Worm (Caenorhabditis elegans) whole organism, L1 larva: Measurements from ENCODE around the gene syx-16.

Experiments used
- C16A3.4 ChIP-seq: fragments of 150-350 bp; optimal IDR thresholded peaks from 2 replicates; lab custom pipeline; 2014; ENCODE audit warnings: missing biosample characterization, missing genetic modification characterization
- C34B4.2 ChIP-seq: sonication (generic microtip); optimal IDR thresholded peaks from 2 replicates; lab custom pipeline; 2017; ENCODE audit warnings: mild to moderate bottlenecking, missing genetic modification characterization, missing compliant biosample characterization
- F16B12.6 ChIP-seq: fragments of 150-350 bp; optimal IDR thresholded peaks from 2 replicates; lab custom pipeline; 2014; ENCODE audit warnings: missing biosample characterization, missing genetic modification characterization
- aha-1 ChIP-seq: fragments of 150-350 bp; optimal IDR thresholded peaks from 2 replicates; lab custom pipeline; 2014; ENCODE audit warnings: missing biosample characterization, missing genetic modification characterization
- aly-2 ChIP-seq: fragments of 150-350 bp; optimal IDR thresholded peaks from 2 replicates; lab custom pipeline; 2014; ENCODE audit warnings: missing biosample characterization, missing genetic modification characterization
- ama-1 ChIP-seq: fragments of 150-350 bp; optimal IDR thresholded peaks from 2 replicates; lab custom pipeline; 2014
- blmp-1 ChIP-seq: fragments of 150-350 bp; optimal IDR thresholded peaks from 2 replicates; lab custom pipeline; 2014; ENCODE audit warnings: missing biosample characterization, missing genetic modification characterization
- ceh-8 ChIP-seq: fragments of 200-800 bp; sonication (Bioruptor generic); optimal IDR thresholded peaks from 2 replicates; lab custom pipeline; 2018; ENCODE audit warnings: mild to moderate bottlenecking, missing genetic modification characterization, moderate library complexity, missing compliant biosample characterization
- ceh-88 ChIP-seq: fragments of 200-800 bp; sonication (Bioruptor generic); IDR thresholded peaks from 2 replicates; pipeline ENCODE4 v1.3.6; 2022; ENCODE audit warnings: missing genetic modification characterization, missing compliant biosample characterization
- ces-1 ChIP-seq: fragments of 150-350 bp; optimal IDR thresholded peaks from 2 replicates; lab custom pipeline; 2014; ENCODE audit warnings: missing biosample characterization, missing genetic modification reagents, missing genetic modification characterization
- dsc-1 ChIP-seq: sonication (generic microtip); optimal IDR thresholded peaks from 2 replicates; lab custom pipeline; 2016; ENCODE audit warnings: mild to moderate bottlenecking, missing genetic modification characterization, missing compliant biosample characterization
- efl-1 ChIP-seq, 4 experiments: fragments of 150-350 bp; optimal IDR thresholded peaks in 3 of 4; peaks in 1 of 4; 1 replicate in 1 of 4; 2 replicates in 3 of 4; lab custom pipeline; 2014; ENCODE audit warnings: missing biosample characterization in 2 of 4, missing genetic modification characterization in 2 of 4, missing genetic modification reagents in 2 of 4
- efl-3 ChIP-seq: fragments of 200-800 bp; sonication (Bioruptor generic); optimal IDR thresholded peaks from 2 replicates; lab custom pipeline; 2018; ENCODE audit warnings: mild to moderate bottlenecking, missing genetic modification characterization, missing compliant biosample characterization
- elt-2 ChIP-seq: sonication (generic microtip); optimal IDR thresholded peaks from 2 replicates; lab custom pipeline; 2016; ENCODE audit warnings: missing genetic modification characterization, mild to moderate bottlenecking, inconsistent platforms, missing compliant biosample characterization, missing genetic modification reagents
- elt-3 ChIP-seq, 6 experiments: fragments of 150-350 bp in 1 of 6; sonication (generic microtip); optimal IDR thresholded peaks; 2 replicates each; lab custom pipeline; 2017 to 2018; ENCODE audit warnings: missing biosample characterization in 6 of 6, missing genetic modification characterization in 6 of 6, inconsistent platforms in 1 of 6
- fkh-4 ChIP-seq: sonication (generic microtip); optimal IDR thresholded peaks from 2 replicates; lab custom pipeline; 2016; ENCODE audit warnings: missing compliant biosample characterization, missing genetic modification characterization, borderline replicate concordance
- fos-1 ChIP-seq: fragments of 150-350 bp; optimal IDR thresholded peaks from 2 replicates; lab custom pipeline; 2014; ENCODE audit warnings: missing biosample characterization, missing genetic modification characterization
- hlh-17 ChIP-seq: fragments of 200-800 bp; sonication (Bioruptor generic); optimal IDR thresholded peaks from 2 replicates; lab custom pipeline; 2018; ENCODE audit warnings: missing genetic modification characterization, mild to moderate bottlenecking, missing compliant biosample characterization, moderate library complexity, borderline replicate concordance
- hlh-4 ChIP-seq: sonication (generic microtip); optimal IDR thresholded peaks from 2 replicates; lab custom pipeline; 2016; ENCODE audit warnings: mild to moderate bottlenecking, missing genetic modification characterization, missing compliant biosample characterization
- isw-1 ChIP-seq: fragments of 200-800 bp; sonication (Bioruptor generic); IDR thresholded peaks from 2 replicates; pipeline ENCODE4 v1.3.6; 2022; ENCODE audit warnings: missing genetic modification characterization, missing compliant biosample characterization
- jun-1 ChIP-seq: fragments of 150-350 bp; optimal IDR thresholded peaks from 2 replicates; lab custom pipeline; 2014; ENCODE audit warnings: missing biosample characterization, missing genetic modification reagents, missing genetic modification characterization
- lin-13 ChIP-seq: fragments of 150-350 bp; optimal IDR thresholded peaks from 2 replicates; lab custom pipeline; 2014; ENCODE audit warnings: missing biosample characterization, missing genetic modification reagents, missing genetic modification characterization
- lin-14 ChIP-seq: fragments of 200-800 bp; sonication (Bioruptor generic); optimal IDR thresholded peaks from 2 replicates; lab custom pipeline; 2018; ENCODE audit warnings: mild to moderate bottlenecking, missing genetic modification characterization, moderate library complexity, missing compliant biosample characterization
- lin-15B ChIP-seq: fragments of 150-350 bp; sonication (generic microtip); optimal IDR thresholded peaks from 3 replicates; lab custom pipeline; 2014; ENCODE audit warnings: missing biosample characterization, missing genetic modification characterization
- lin-35 ChIP-seq, 2 experiments: fragments of 150-350 bp; optimal IDR thresholded peaks; 2 replicates each; lab custom pipeline; 2014; ENCODE audit warnings: missing biosample characterization in 2 of 2, missing genetic modification characterization in 2 of 2, missing genetic modification reagents in 2 of 2
- lin-39 ChIP-seq: fragments of 150-350 bp; optimal IDR thresholded peaks from 2 replicates; lab custom pipeline; 2014; ENCODE audit warnings: missing biosample characterization, missing genetic modification reagents, missing genetic modification characterization
- lir-3 ChIP-seq: sonication (generic microtip); optimal IDR thresholded peaks from 2 replicates; lab custom pipeline; 2016; ENCODE audit warnings: mild to moderate bottlenecking, missing genetic modification characterization, moderate library complexity, missing compliant biosample characterization; ENCODE audit not compliant: poor library complexity
- lsy-2 ChIP-seq, 2 experiments: fragments of 150-350 bp; optimal IDR thresholded peaks; 2 replicates each; lab custom pipeline; 2014; ENCODE audit warnings: missing biosample characterization in 2 of 2, missing genetic modification characterization in 2 of 2
- mdl-1 ChIP-seq, 2 experiments: fragments of 150-350 bp; optimal IDR thresholded peaks; 2 replicates each; lab custom pipeline; 2014 to 2017; ENCODE audit warnings: missing biosample characterization in 2 of 2, missing genetic modification characterization in 2 of 2, inconsistent platforms in 1 of 2
- mef-2 ChIP-seq: fragments of 150-350 bp; optimal IDR thresholded peaks from 2 replicates; lab custom pipeline; 2014; ENCODE audit warnings: missing biosample characterization, missing genetic modification characterization
- mep-1 ChIP-seq: fragments of 150-350 bp; optimal IDR thresholded peaks from 2 replicates; lab custom pipeline; 2014; ENCODE audit warnings: missing biosample characterization, missing genetic modification characterization
- nhr-11 ChIP-seq: fragments of 150-350 bp; optimal IDR thresholded peaks from 2 replicates; lab custom pipeline; 2014; ENCODE audit warnings: missing biosample characterization, missing genetic modification characterization
- nhr-28 ChIP-seq: fragments of 150-350 bp; optimal IDR thresholded peaks from 2 replicates; lab custom pipeline; 2014; ENCODE audit warnings: missing biosample characterization, missing genetic modification characterization
- nhr-47 ChIP-seq: sonication (generic microtip); optimal IDR thresholded peaks from 2 replicates; lab custom pipeline; 2016; ENCODE audit warnings: mild to moderate bottlenecking, missing genetic modification characterization, moderate library complexity, missing compliant biosample characterization
- nhr-71 ChIP-seq: sonication (generic microtip); optimal IDR thresholded peaks from 2 replicates; lab custom pipeline; 2016; ENCODE audit warnings: mild to moderate bottlenecking, missing genetic modification characterization, moderate library complexity, missing compliant biosample characterization
- nhr-76 ChIP-seq: sonication (generic microtip); optimal IDR thresholded peaks from 2 replicates; lab custom pipeline; 2017; ENCODE audit warnings: missing biosample characterization, missing genetic modification characterization
- nhr-77 ChIP-seq: fragments of 150-350 bp; optimal IDR thresholded peaks from 2 replicates; lab custom pipeline; 2014; ENCODE audit warnings: missing biosample characterization, missing genetic modification characterization
- nhr-84 ChIP-seq: sonication (generic microtip); optimal IDR thresholded peaks from 2 replicates; lab custom pipeline; 2017; ENCODE audit warnings: missing biosample characterization, missing genetic modification characterization
- nhr-85 ChIP-seq: sonication (generic microtip); peaks from one replicate; lab custom pipeline; 2016; ENCODE audit warnings: missing genetic modification characterization, inconsistent platforms, missing compliant biosample characterization
- nhr-90 ChIP-seq: sonication (generic microtip); optimal IDR thresholded peaks from 2 replicates; lab custom pipeline; 2016; ENCODE audit warnings: mild to moderate bottlenecking, missing genetic modification characterization, missing compliant biosample characterization; ENCODE audit not compliant: poor library complexity
- pag-3 ChIP-seq: sonication (generic microtip); optimal IDR thresholded peaks from 2 replicates; lab custom pipeline; 2017; ENCODE audit warnings: missing genetic modification characterization, mild to moderate bottlenecking, missing compliant biosample characterization, antibody characterized with exemption, borderline replicate concordance; ENCODE audit not compliant: insufficient read depth
- pax-3 ChIP-seq: fragments of 200-800 bp; sonication (Bioruptor generic); optimal IDR thresholded peaks from 2 replicates; lab custom pipeline; 2018; ENCODE audit warnings: mild to moderate bottlenecking, missing genetic modification characterization, moderate library complexity, missing compliant biosample characterization
- pqm-1 ChIP-seq: sonication (generic microtip); optimal IDR thresholded peaks from 3 replicates; lab custom pipeline; 2017; ENCODE audit warnings: missing biosample characterization, missing genetic modification characterization
- skn-1 ChIP-seq: fragments of 150-350 bp; optimal IDR thresholded peaks from 2 replicates; lab custom pipeline; 2014; ENCODE audit warnings: missing biosample characterization, missing genetic modification characterization
- snu-23 ChIP-seq: sonication (generic microtip); optimal IDR thresholded peaks from 2 replicates; lab custom pipeline; 2016; ENCODE audit warnings: missing genetic modification characterization, missing compliant biosample characterization
- sox-4 ChIP-seq: sonication (generic microtip); optimal IDR thresholded peaks from 2 replicates; lab custom pipeline; 2016; ENCODE audit warnings: missing genetic modification characterization, missing compliant biosample characterization
- sptf-1 ChIP-seq: fragments of 150-350 bp; optimal IDR thresholded peaks from 2 replicates; lab custom pipeline; 2014; ENCODE audit warnings: missing biosample characterization, missing genetic modification characterization
- swsn-7 ChIP-seq: sonication (generic microtip); optimal IDR thresholded peaks from 2 replicates; lab custom pipeline; 2016; ENCODE audit warnings: missing genetic modification characterization, missing compliant biosample characterization
- tbx-2 ChIP-seq: sonication (generic microtip); optimal IDR thresholded peaks from 2 replicates; lab custom pipeline; 2016; ENCODE audit warnings: missing genetic modification characterization, missing compliant biosample characterization
- unc-62 ChIP-seq: fragments of 150-350 bp; optimal IDR thresholded peaks from 2 replicates; lab custom pipeline; 2014; ENCODE audit warnings: missing biosample characterization, missing genetic modification reagents, missing genetic modification characterization
- unc-86 ChIP-seq: sonication (generic microtip); optimal IDR thresholded peaks from 2 replicates; lab custom pipeline; 2016; ENCODE audit warnings: missing genetic modification characterization, missing compliant biosample characterization
- unc-98 ChIP-seq: fragments of 200-800 bp; sonication (Bioruptor generic); IDR thresholded peaks from 2 replicates; pipeline ENCODE4 v1.3.6; 2022; ENCODE audit warnings: missing genetic modification characterization, missing compliant biosample characterization
- vab-15 ChIP-seq: sonication (generic microtip); optimal IDR thresholded peaks from 2 replicates; lab custom pipeline; 2017; ENCODE audit warnings: missing genotype, mild to moderate bottlenecking, missing genetic modification characterization, missing compliant biosample characterization
- xbp-1 ChIP-seq: sonication (generic microtip); optimal IDR thresholded peaks from 2 replicates; lab custom pipeline; 2016; ENCODE audit warnings: missing genetic modification characterization, missing compliant biosample characterization

The syx-16 gene

ce11 chrIII:5201267-5201666 lies 7.6 kb downstream of the syx-16 start:
- no peak for TF ChIP-seq fkh-4 (tag; lab: Kevin White, UChicago)
- peak; percentile 72 for TF ChIP-seq nhr-85
- no peak for TF ChIP-seq skn-1 (tag; lab: Kevin White, UChicago)
- TF ChIP-seq unc-62 (GFP tag; lab: Kevin White, UChicago) = no peak
- TF ChIP-seq fos-1 = no peak
- TF ChIP-seq ceh-88 (GFP tag; lab: Robert Waterston, UW) = no peak
- TF ChIP-seq F16B12.6 (tag; lab: Kevin White, UChicago) = no peak
- peak; percentile 3 for TF ChIP-seq C16A3.4 (tag; lab: Kevin White, UChicago)
- TF ChIP-seq swsn-7 (tag; lab: Kevin White, UChicago) = no peak
- no peak for TF ChIP-seq lin-13
- peak; percentile 78 for TF ChIP-seq pqm-1 (tag; lab: Kevin White, UChicago)
- TF ChIP-seq tbx-2 (tag; lab: Kevin White, UChicago) = peak; percentile 4
- TF ChIP-seq ceh-8 (GFP tag; lab: Kevin White, UChicago) = no peak
- TF ChIP-seq vab-15 = no peak
- TF ChIP-seq blmp-1 (tag; lab: Kevin White, UChicago) = no peak
- TF ChIP-seq lsy-2 (tag; optimal IDR thresholded peaks at IDR 0.05; lab: Kevin White, UChicago) = peak in 1 of 2 experiments; percentile 35
- no peak for TF ChIP-seq nhr-84 (tag; lab: Kevin White, UChicago)
- peak; percentile 12 for TF ChIP-seq jun-1 (tag; lab: Kevin White, UChicago)
- peak in 1 of 2 experiments; percentile 62 for TF ChIP-seq lin-35 (GFP tag; optimal IDR thresholded peaks at IDR 0.05; lab: Kevin White, UChicago)
- no peak for TF ChIP-seq unc-98
- TF ChIP-seq mdl-1 (tag; optimal IDR thresholded peaks at IDR 0.05; lab: Kevin White, UChicago) = no peak
- TF ChIP-seq xbp-1 (tag; lab: Kevin White, UChicago) = no peak
- no peak for TF ChIP-seq aha-1
- TF ChIP-seq unc-86 (tag; lab: Kevin White, UChicago) = no peak
- TF ChIP-seq ces-1 = no peak
- no peak for TF ChIP-seq lin-15B (tag; lab: Kevin White, UChicago)
- TF ChIP-seq lir-3 (tag; lab: Kevin White, UChicago) = peak; percentile 3
- no peak for TF ChIP-seq mef-2 (tag; lab: Kevin White, UChicago)
- TF ChIP-seq elt-3 (tag; optimal IDR thresholded peaks at IDR 0.05; lab: Kevin White, UChicago) = peak in 5 of 6 experiments; percentile 75 to 95 (median 83)
- peak; percentile 40 for TF ChIP-seq nhr-90 (tag; lab: Kevin White, UChicago)
- no peak for TF ChIP-seq sptf-1 (tag; lab: Kevin White, UChicago)
- TF ChIP-seq lin-39 (tag; lab: Kevin White, UChicago) = no peak
- peak; percentile 50 for TF ChIP-seq nhr-71 (tag; lab: Kevin White, UChicago)
- TF ChIP-seq isw-1 (GFP tag; lab: Robert Waterston, UW) = no peak
- TF ChIP-seq snu-23 (GFP tag; lab: Kevin White, UChicago) = peak; percentile 18
- TF ChIP-seq nhr-77 = no peak
- TF ChIP-seq hlh-17 (GFP tag; lab: Kevin White, UChicago) = no peak
- no peak for TF ChIP-seq pax-3 (tag; lab: Kevin White, UChicago)
- TF ChIP-seq dsc-1 = no peak
- TF ChIP-seq ama-1 = no peak
- no peak for TF ChIP-seq efl-1 (optimal IDR thresholded peaks at IDR 0.05; lab: Kevin White, UChicago)
- peak in 1 of 2 experiments; percentile 93 for TF ChIP-seq efl-1 (GFP tag; optimal IDR thresholded peaks at IDR 0.05 in 1 of 2; lab: Kevin White, UChicago)
- TF ChIP-seq lin-14 = peak; percentile 48
- no peak for TF ChIP-seq C34B4.2
- no peak for TF ChIP-seq pag-3 (tag; lab: Kevin White, UChicago)
- TF ChIP-seq elt-2 = peak; percentile 93
- TF ChIP-seq hlh-4 = no peak
- TF ChIP-seq nhr-47 (tag; lab: Kevin White, UChicago) = no peak
- no peak for TF ChIP-seq efl-3 (GFP tag; lab: Kevin White, UChicago)
- TF ChIP-seq aly-2 (tag; lab: Kevin White, UChicago) = no peak
- TF ChIP-seq nhr-76 (tag; lab: Kevin White, UChicago) = no peak
- TF ChIP-seq nhr-28 (tag; lab: Kevin White, UChicago) = no peak
- TF ChIP-seq sox-4 (tag; lab: Kevin White, UChicago) = no peak
- no peak for TF ChIP-seq nhr-11 (tag; lab: Kevin White, UChicago)
- no peak for TF ChIP-seq mep-1 (tag; lab: Kevin White, UChicago)
